Fruit fly (Drosophila melanogaster): ENCODE results near the gene CG13126.

dm6 chr2L:9968201-9968727, 14.3 kb upstream of the CG13126 start:
- TF ChIP-seq CG7101 (tag; optimal IDR thresholded peaks at IDR 0.05) (no peak), CG1620 (GFP tag; optimal IDR thresholded peaks at IDR 0.05) (no peak), kay (GFP tag; ENCODE audit: borderline replicate concordance) (no peak), CG11617 (GFP tag; optimal IDR thresholded peaks at IDR 0.05) (no peak), Mnt (GFP tag; optimal IDR thresholded peaks at IDR 0.05) (no peak), toe (GFP tag; optimal IDR thresholded peaks at IDR 0.05) (no peak), CG5204 (GFP tag; optimal IDR thresholded peaks at IDR 0.05) (no peak), CG12768 (GFP tag; optimal IDR thresholded peaks at IDR 0.05) (no peak), cic (GFP tag; optimal IDR thresholded peaks at IDR 0.05) (no peak), Crg-1 (GFP tag; optimal IDR thresholded peaks at IDR 0.05) (no peak)
